Worm (Caenorhabditis elegans): ENCODE results near the gene R07D5.2.
A peak's percentile ranks its signal among the peaks of the same experiment; 100 is the strongest.

The R07D5.2 gene

DNA sequence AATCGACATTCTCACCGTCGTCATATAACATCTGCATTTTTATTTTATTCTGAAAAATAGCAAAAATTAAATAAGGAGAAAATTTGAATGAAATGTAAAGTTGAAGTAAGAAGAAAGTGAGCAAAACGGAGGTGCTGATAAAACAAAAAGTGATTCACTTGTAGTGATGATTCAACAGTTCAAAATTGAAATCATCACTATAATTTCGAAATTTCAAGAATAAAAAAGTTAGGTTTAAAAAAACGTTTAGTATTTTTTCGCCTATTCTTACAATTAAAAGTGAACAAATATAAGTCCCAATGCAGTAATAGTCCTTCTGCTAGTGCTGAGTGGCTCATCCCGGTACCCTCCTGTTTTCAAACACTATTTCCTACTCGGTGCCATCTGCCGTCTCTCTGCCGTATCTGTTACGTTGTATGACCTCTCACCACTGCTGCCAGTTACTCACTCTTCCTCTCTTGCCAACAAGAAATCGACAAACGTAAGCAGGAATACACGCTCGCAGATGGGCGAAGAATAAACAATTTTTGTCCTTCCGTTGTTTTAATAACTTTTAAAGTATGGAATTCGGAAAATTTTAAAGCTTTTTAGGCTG is 15.9 kb downstream of the R07D5.2 start, which contains the start of gene dhhc-1:
TSS of gene dhhc-1 (minus strand) at position 51 of the 595 bp plus-strand sequence.
- TF ChIP-seq tbx-7 (tag; optimal IDR thresholded peaks at IDR 0.05), result no peak
- peak; percentile 40 for TF ChIP-seq unc-55 (GFP tag; optimal IDR thresholded peaks at IDR 0.05)
- TF ChIP-seq unc-42 (tag; optimal IDR thresholded peaks at IDR 0.05), result peak; percentile 4
- peak; percentile 26 for TF ChIP-seq ceh-18 (tag; optimal IDR thresholded peaks at IDR 0.05)
- no peak for TF ChIP-seq C08G9.2 (tag; optimal IDR thresholded peaks at IDR 0.05)
- peak; percentile 59 for TF ChIP-seq nfya-1 (tag; optimal IDR thresholded peaks at IDR 0.05)
- peak; percentile 56 for TF ChIP-seq ceh-31 (tag; optimal IDR thresholded peaks at IDR 0.05)
- no peak for TF ChIP-seq syd-9 (tag; optimal IDR thresholded peaks at IDR 0.05)

DNA sequence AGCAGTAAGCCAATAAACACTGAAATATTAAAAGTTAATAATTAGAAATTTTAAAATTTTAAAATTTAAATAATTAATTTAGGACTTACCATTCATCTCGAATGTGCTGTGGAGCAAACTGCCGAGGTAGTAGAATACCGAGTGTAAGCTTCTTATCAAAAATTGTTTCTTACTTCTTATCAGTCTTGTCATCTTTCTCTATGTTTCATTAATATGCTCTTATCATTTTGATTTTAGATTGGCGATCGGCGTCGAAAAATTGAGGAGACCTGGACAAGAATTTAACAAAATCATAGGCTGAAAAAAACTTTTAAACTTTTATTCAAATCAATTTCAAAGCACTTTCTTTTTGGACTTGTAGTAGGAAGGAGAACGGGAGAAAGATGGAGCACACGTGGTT is 18.7 kb downstream of the R07D5.2 start, which contains the start of gene F09B12.3:
TSS of gene F09B12.3 (minus strand) at position 192 of the 400 bp plus-strand sequence.
- TF ChIP-seq elt-2 (tag; optimal IDR thresholded peaks at IDR 0.05) (peak; percentile 73), C08G9.2 (tag; optimal IDR thresholded peaks at IDR 0.05) (no peak)

DNA sequence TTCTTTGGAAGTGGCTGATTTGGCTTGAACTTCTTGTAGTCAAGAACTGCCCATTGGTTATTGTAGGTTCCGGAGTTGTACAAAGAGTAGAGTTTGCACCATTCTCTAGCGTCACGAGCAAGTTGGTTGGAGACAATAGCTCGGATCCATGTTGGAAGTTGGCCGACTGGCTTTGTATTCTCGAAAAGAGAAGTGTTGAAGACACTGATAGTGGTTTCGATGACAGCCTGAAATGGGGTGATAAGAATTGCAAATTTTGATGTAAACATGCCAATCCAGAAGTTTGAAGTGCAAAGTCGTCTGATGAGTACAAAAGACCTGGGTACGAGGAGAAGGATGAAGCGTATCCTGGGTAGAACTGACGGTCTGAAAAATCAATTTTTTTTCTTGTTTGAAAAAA is 20.1 kb downstream of the R07D5.2 start:
- TF ChIP-seq gmeb-2 (tag; optimal IDR thresholded peaks at IDR 0.05) (no peak), pqm-1 (tag; optimal IDR thresholded peaks at IDR 0.05) (no peak), ceh-2 (tag; optimal IDR thresholded peaks at IDR 0.05) (no peak), hlh-13 (GFP tag; optimal IDR thresholded peaks at IDR 0.05) (no peak), eyg-1 (tag; optimal IDR thresholded peaks at IDR 0.05) (no peak), rnt-1 (tag; optimal IDR thresholded peaks at IDR 0.05) (no peak), ceh-45 (GFP tag; IDR thresholded peaks at IDR 0.05) (no peak), fkh-6 (tag; optimal IDR thresholded peaks at IDR 0.05) (no peak), mec-3 (tag; optimal IDR thresholded peaks at IDR 0.05; ENCODE audit: borderline replicate concordance) (no peak), tbx-7 (tag; optimal IDR thresholded peaks at IDR 0.05) (no peak), nfya-1 (tag; optimal IDR thresholded peaks at IDR 0.05) (no peak), sdc-2 (tag; optimal IDR thresholded peaks at IDR 0.05) (no peak), Y22D7AL.16 (tag; optimal IDR thresholded peaks at IDR 0.05) (no peak), ceh-6 (GFP tag; optimal IDR thresholded peaks at IDR 0.05) (no peak), fkh-10 (GFP tag; optimal IDR thresholded peaks at IDR 0.05) (no peak), ceh-48 (tag; optimal IDR thresholded peaks at IDR 0.05) (no peak), odd-2 (tag; optimal IDR thresholded peaks at IDR 0.05) (no peak), ceh-19 (GFP tag; optimal IDR thresholded peaks at IDR 0.05) (no peak)

DNA sequence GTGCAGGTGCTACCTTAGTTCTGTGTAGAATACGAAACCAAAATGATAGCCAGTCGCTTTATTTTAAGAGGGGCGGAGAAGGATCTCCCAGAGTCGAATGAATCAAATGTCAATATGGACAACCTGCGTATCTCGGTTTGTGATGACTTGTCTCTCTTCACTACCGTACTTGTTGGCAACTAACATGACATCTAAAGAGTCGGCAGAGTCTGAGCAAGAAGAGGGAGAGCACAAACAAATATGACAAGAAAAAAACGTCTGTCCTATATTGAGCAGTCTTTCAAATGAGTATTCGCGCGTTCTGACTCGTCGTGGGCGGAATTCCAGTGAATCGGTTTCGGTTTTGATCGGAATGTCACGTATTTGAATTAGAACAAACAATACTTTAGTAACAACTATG is 21.4 kb downstream of the R07D5.2 start, which contains the start of gene F09B12.7:
TSS of gene F09B12.7 (minus strand) at position 101 of the 400 bp plus-strand sequence.
- no peak for TF ChIP-seq Y22D7AL.16 (tag; optimal IDR thresholded peaks at IDR 0.05)
- no peak for TF ChIP-seq ceh-18 (tag; optimal IDR thresholded peaks at IDR 0.05)
- TF ChIP-seq tbx-7 (tag; optimal IDR thresholded peaks at IDR 0.05), result no peak
- no peak for TF ChIP-seq ceh-30 (tag; optimal IDR thresholded peaks at IDR 0.05)
- TF ChIP-seq unc-86 (tag; optimal IDR thresholded peaks at IDR 0.05), result no peak
- no peak for TF ChIP-seq syd-9 (tag; optimal IDR thresholded peaks at IDR 0.05)
- no peak for TF ChIP-seq pax-1 (tag; optimal IDR thresholded peaks at IDR 0.05)
- no peak for TF ChIP-seq odd-2 (tag; optimal IDR thresholded peaks at IDR 0.05)
- TF ChIP-seq pha-4 (tag; optimal IDR thresholded peaks at IDR 0.05), result no peak
- TF ChIP-seq ceh-9 (tag; optimal IDR thresholded peaks at IDR 0.05), result no peak
- no peak for TF ChIP-seq unc-55 (GFP tag; optimal IDR thresholded peaks at IDR 0.05)
- no peak for TF ChIP-seq C38D4.7 (GFP tag; optimal IDR thresholded peaks at IDR 0.05)
- TF ChIP-seq K09A11.1 (tag; optimal IDR thresholded peaks at IDR 0.05; ENCODE audit: insufficient read depth), result no peak
- no peak for TF ChIP-seq mec-3 (tag; optimal IDR thresholded peaks at IDR 0.05; ENCODE audit: borderline replicate concordance)
- no peak for TF ChIP-seq pat-9 (tag; optimal IDR thresholded peaks at IDR 0.05)
- no peak for TF ChIP-seq ahr-1 (tag; optimal IDR thresholded peaks at IDR 0.05)
- no peak for TF ChIP-seq sox-2 (GFP tag; IDR thresholded peaks at IDR 0.05)
- TF ChIP-seq ceh-14 (tag; optimal IDR thresholded peaks at IDR 0.05), result no peak
- no peak for TF ChIP-seq unc-3 (GFP tag; conservative IDR thresholded peaks at IDR 0.05)
- no peak for TF ChIP-seq unc-3 (tag; optimal IDR thresholded peaks at IDR 0.05)
- TF ChIP-seq ama-1 (optimal IDR thresholded peaks at IDR 0.05), result no peak

All from whole organism, late embryonic.